Worm (Caenorhabditis elegans) whole organism, dauer: ENCODE measurements around the gene F32D8.5.

ENCODE experiments used
- unc-62 ChIP-seq: sonication (generic microtip); optimal IDR thresholded peaks from 2 replicates; lab custom pipeline; 2017; ENCODE audit warnings: missing biosample characterization, missing genetic modification reagents, missing genetic modification characterization

The F32D8.5 gene

ce11 chrV:10897172-10897571 is 2.6 kb downstream of the F32D8.5 start:
- no peak for TF ChIP-seq unc-62

ce11 chrV:10898107-10898506 is 3.5 kb downstream of the F32D8.5 start, which contains the start of gene F32D8.7:
TSS of gene F32D8.7 (plus strand) at chrV:10898435.
- TF ChIP-seq unc-62, result no peak

- TF ChIP-seq unc-62, result no peak
These were observed 4.0 kb downstream of the F32D8.5 start for ce11 chrV:10898629-10899028.

DNA sequence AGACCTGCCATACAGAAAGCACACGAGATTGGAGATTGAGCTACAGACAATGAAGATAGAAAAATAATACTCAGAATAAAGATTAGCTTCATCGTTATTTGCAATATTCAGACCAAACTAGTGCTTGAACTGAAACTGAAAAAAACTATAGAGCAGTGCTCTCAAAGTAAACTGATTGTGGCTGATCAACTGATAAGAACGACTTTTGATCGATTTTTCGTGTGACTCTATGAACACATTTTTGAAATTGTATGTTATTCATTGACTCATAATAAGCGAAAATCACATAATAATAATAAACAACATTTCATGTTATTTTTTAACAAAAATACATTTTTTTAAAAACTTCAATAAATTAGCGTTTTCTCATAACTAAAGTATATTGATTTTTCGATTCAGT is 6.5 kb downstream of the F32D8.5 start, which contains the start of gene spp-16:
TSS of gene spp-16 (minus strand) at position 179 of the 400 bp plus-strand sequence.
- no peak for TF ChIP-seq unc-62

DNA sequence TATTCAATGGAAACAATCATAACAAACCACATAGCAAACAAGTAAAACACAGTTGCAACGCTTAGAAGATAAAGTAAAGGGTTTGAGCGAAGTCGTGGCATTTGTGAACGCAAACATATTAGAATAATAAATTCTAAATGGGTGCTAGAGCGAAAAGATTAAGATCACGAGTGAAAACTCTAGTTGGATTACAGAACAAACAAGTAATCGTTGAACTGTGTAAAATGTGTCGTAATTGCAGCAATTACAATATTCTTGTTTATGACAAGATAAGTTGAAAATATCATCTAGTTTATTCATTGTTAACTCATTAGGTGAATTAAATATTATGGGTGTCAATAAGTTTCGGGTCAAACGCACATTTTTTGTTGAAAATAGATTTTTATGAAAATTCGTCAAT is 8.1 kb downstream of the F32D8.5 start, which contains the start of gene F32D8.8:
TSS of gene F32D8.8 (minus strand) at position 101 of the 400 bp plus-strand sequence.
- no peak for TF ChIP-seq unc-62

ce11 chrV:10903748-10904147 is 9.1 kb downstream of the F32D8.5 start, which contains the start of gene F32D8.15:
TSS of gene F32D8.15 (plus strand) at chrV:10904048.
- no peak for TF ChIP-seq unc-62

DNA sequence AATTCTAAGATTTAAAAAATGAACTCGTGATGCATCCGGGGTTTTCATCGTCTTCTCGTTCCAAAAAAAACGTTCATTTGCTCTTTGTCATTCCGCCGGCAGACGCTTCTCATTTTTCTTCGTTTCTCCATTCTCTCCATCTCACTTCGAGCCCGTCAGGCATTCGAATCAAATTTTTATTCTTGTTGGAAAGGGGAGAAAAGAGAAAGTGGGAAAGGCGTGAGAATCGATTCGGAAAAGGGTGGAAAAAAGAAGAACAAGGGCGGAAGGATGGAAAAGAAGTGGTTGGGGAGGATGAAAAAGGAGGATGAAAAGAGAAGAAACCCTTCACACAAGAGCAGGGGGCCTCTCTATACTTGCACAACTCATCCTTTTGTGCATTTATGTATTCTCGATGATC is 10.2 kb downstream of the F32D8.5 start:
- TF ChIP-seq unc-62, result no peak

ce11 chrV:10909071-10909470 is 14.5 kb downstream of the F32D8.5 start, which contains the start of gene zzz-1:
TSS of gene zzz-1 (minus strand) at chrV:10909171.
- no peak for TF ChIP-seq unc-62

ce11 chrV:10909959-10910358 is 15.4 kb downstream of the F32D8.5 start:
- no peak for TF ChIP-seq unc-62

DNA sequence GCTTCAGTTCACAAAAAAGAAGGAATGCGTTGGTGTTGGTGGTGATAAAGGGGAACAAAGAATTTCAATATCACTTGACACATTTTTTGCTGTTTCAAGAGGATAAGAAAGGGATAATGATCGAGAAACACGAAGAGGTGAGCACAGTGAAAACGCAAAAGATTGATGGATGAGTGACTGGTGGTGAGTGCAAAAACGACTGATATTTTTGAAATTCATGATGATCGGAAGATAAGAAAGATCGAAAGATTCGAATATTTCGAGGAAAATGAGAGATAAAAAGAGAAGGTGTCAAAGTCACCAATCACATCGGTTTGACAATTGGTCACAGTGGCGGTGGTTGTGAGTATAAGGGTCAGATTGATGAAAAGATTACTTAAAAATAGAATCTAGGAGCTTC is 21.3 kb downstream of the F32D8.5 start:
- TF ChIP-seq unc-62, result no peak

- no peak for TF ChIP-seq unc-62
These were observed 23.8 kb downstream of the F32D8.5 start, which contains the start of gene F58B4.2 for ce11 chrV:10918373-10918772. TSS of gene F58B4.2 (minus strand) at chrV:10918473.

- TF ChIP-seq unc-62, result no peak
These were observed 27.1 kb downstream of the F32D8.5 start, which contains the start of gene nas-31 for ce11 chrV:10921747-10922146. TSS of gene nas-31 (minus strand) at chrV:10921847.

DNA sequence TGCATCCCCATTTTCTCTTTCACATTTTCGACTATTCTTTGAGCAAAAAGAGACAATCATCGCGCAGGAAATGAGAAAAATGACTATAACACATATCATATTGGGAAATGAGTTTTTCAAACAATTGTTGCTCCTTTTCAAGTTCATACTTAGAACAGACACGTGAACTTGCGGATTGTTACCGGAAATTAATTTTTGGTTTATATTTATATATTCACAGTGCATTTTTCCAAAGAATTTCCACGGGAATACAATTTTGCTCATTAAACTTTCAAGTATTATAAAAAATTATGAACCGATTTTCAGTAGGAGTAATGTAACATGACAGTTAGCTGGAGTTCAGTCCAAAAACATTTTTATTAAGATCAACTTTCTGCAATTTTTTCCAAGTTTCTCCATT is 28.6 kb downstream of the F32D8.5 start, which contains the start of gene F58B4.7:
TSS of gene F58B4.7 (minus strand) at position 101 of the 400 bp plus-strand sequence.
- no peak for TF ChIP-seq unc-62

DNA sequence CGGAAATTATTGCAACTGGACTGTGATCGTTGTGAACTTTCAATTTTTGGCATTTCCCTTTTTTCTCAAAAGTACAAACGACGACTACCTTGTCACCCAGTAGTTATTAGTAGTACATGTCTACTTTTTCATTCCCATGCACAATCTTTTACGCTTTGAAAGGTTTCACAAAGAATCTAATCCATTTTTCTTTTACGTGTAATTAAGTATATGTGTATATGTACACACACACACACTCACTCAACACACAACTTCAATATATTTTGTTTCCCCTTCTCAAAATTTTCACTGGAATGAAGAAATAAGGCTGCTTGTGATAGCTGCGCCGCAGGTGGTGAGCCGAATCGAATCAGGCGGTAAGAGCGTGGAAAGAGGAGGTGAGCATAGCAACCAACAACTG is 30.1 kb downstream of the F32D8.5 start, which contains the start of gene F58B4.6:
TSS of gene F58B4.6 (plus strand) at position 301 of the 400 bp plus-strand sequence.
- TF ChIP-seq unc-62, result no peak

ce11 chrV:10925658-10926057 is 31.1 kb downstream of the F32D8.5 start:
- no peak for TF ChIP-seq unc-62

DNA sequence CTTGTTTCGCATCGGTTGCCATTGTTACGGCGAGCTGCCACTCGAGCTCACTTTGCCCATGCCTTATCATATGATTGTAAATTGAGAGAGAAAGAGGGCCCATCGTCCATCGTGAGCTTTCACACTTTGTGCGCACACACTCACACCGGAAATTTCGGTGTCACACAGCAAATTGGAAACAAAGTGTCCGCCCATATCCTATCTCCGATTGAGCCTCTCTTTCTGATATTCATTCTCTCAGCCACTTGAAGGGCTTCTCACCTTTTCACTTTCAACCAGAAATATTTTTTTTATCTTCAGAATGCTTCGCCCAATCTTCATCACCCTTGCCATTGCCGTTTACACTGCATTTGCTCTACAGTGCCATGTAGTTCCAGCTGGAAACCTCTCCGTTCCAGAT is 34.9 kb downstream of the F32D8.5 start, which contains the start of gene F58B4.3:
TSS of gene F58B4.3 (plus strand) at position 301 of the 400 bp plus-strand sequence.
- no peak for TF ChIP-seq unc-62

- TF ChIP-seq unc-62, result no peak
These were observed 36.6 kb downstream of the F32D8.5 start, which contains the start of gene scvp-1 for ce11 chrV:10931189-10931588. TSS of gene scvp-1 (minus strand) at chrV:10931289.

- TF ChIP-seq unc-62, result no peak
These were observed 37.8 kb downstream of the F32D8.5 start, which contains the start of gene F58B4.5 for ce11 chrV:10932411-10932810. TSS of gene F58B4.5 (plus strand) at chrV:10932693.
